Worm (Caenorhabditis elegans) whole organism, L4 larva: ENCODE data around the gene lpin-1.

Experiments used
- F10B5.3 ChIP-seq: sonication (generic microtip); optimal IDR thresholded peaks from 2 replicates; lab custom pipeline; 2016; ENCODE audit warnings: mild to moderate bottlenecking, missing genetic modification characterization, missing compliant biosample characterization
- F37D6.2 ChIP-seq: sonication (generic microtip); optimal IDR thresholded peaks from 2 replicates; lab custom pipeline; 2016; ENCODE audit warnings: mild to moderate bottlenecking, missing genetic modification characterization, missing compliant biosample characterization
- T20F7.1 ChIP-seq: fragments of 200-800 bp; sonication (Bioruptor generic); optimal IDR thresholded peaks from 2 replicates; lab custom pipeline; 2018; ENCODE audit warnings: mild to moderate bottlenecking, missing genetic modification characterization, missing compliant biosample characterization
- T26A8.4 ChIP-seq: fragments of 200-800 bp; sonication (Bioruptor generic); IDR thresholded peaks from 2 replicates; pipeline ENCODE4 v1.3.6; 2022; ENCODE audit warnings: missing genetic modification characterization, missing compliant biosample characterization
- Y5F2A.4 ChIP-seq: fragments of 200-800 bp; sonication (Bioruptor generic); optimal IDR thresholded peaks from 2 replicates; lab custom pipeline; 2018; ENCODE audit warnings: mild to moderate bottlenecking, missing genetic modification characterization, missing compliant biosample characterization
- Y75B8A.6 ChIP-seq: fragments of 200-800 bp; sonication (Bioruptor generic); IDR thresholded peaks from 2 replicates; pipeline ENCODE4 v1.3.6; 2022; ENCODE audit warnings: missing genetic modification reagents, missing genetic modification characterization, missing compliant biosample characterization
- ZK546.5 ChIP-seq, 2 experiments: sonication (generic microtip); optimal IDR thresholded peaks; 2 replicates each; lab custom pipeline; 2017; ENCODE audit warnings: missing biosample characterization in 2 of 2, missing genetic modification characterization in 2 of 2
- ama-1 ChIP-seq: fragments of 150-350 bp; optimal IDR thresholded peaks from 2 replicates; lab custom pipeline; 2014; ENCODE audit warnings: inconsistent platforms, mixed read lengths
- attf-4 ChIP-seq: sonication (generic microtip); optimal IDR thresholded peaks from 3 replicates; lab custom pipeline; 2017; ENCODE audit warnings: missing biosample characterization, missing genetic modification characterization
- ceh-20 ChIP-seq: fragments of 200-800 bp; sonication (Bioruptor generic); IDR thresholded peaks from 2 replicates; pipeline ENCODE4 v1.3.6; 2022; ENCODE audit warnings: missing genetic modification reagents, missing genetic modification characterization, missing compliant biosample characterization
- ceh-32 ChIP-seq: sonication (generic microtip); optimal IDR thresholded peaks from 2 replicates; lab custom pipeline; 2016; ENCODE audit warnings: mild to moderate bottlenecking, missing genetic modification characterization, missing compliant biosample characterization; ENCODE audit not compliant: poor library complexity
- ceh-44 ChIP-seq: fragments of 200-800 bp; sonication (Bioruptor generic); IDR thresholded peaks from 2 replicates; pipeline ENCODE4 v1.3.6; 2022; ENCODE audit warnings: missing genetic modification reagents, missing genetic modification characterization, missing compliant biosample characterization
- ceh-82 ChIP-seq: sonication (generic microtip); optimal IDR thresholded peaks from 2 replicates; lab custom pipeline; 2017; ENCODE audit warnings: missing biosample characterization, missing genetic modification characterization
- ces-1 ChIP-seq: fragments of 150-350 bp; sonication (generic microtip); optimal IDR thresholded peaks from 4 replicates; lab custom pipeline; 2014; ENCODE audit warnings: missing biosample characterization, missing genetic modification reagents, missing genetic modification characterization
- ctbp-1 ChIP-seq: fragments of 200-800 bp; sonication (Bioruptor generic); IDR thresholded peaks from 2 replicates; pipeline ENCODE4 v1.3.6; 2022; ENCODE audit warnings: missing genetic modification reagents, missing genetic modification characterization, missing compliant biosample characterization
- daf-19 ChIP-seq: fragments of 200-800 bp; sonication (Bioruptor generic); conservative IDR thresholded peaks from 2 replicates; pipeline ENCODE4 v1.3.6; 2022; ENCODE audit warnings: missing genetic modification characterization, missing compliant biosample characterization
- dmd-6 ChIP-seq: fragments of 200-800 bp; sonication (Bioruptor generic); IDR thresholded peaks from 2 replicates; pipeline ENCODE4 v1.3.6; 2022; ENCODE audit warnings: missing genetic modification reagents, missing genetic modification characterization, missing compliant biosample characterization
- dmd-8 ChIP-seq: fragments of 200-800 bp; sonication (Bioruptor generic); IDR thresholded peaks from 2 replicates; pipeline ENCODE4 v1.3.6; 2022; ENCODE audit warnings: missing genetic modification characterization, missing compliant biosample characterization
- dmd-9 ChIP-seq: fragments of 200-800 bp; sonication (Bioruptor generic); IDR thresholded peaks from 2 replicates; pipeline ENCODE4 v1.3.6; 2022; ENCODE audit warnings: missing genetic modification reagents, missing genetic modification characterization, missing compliant biosample characterization
- dpl-1 ChIP-seq: fragments of 150-350 bp; optimal IDR thresholded peaks from 2 replicates; lab custom pipeline; 2014; ENCODE audit warnings: missing biosample characterization, missing genetic modification reagents, missing genetic modification characterization
- duxl-1 ChIP-seq: sonication (generic microtip); optimal IDR thresholded peaks from 2 replicates; lab custom pipeline; 2016; ENCODE audit warnings: mild to moderate bottlenecking, missing genetic modification characterization, moderate library complexity, missing compliant biosample characterization; ENCODE audit not compliant: poor library complexity
- egl-27 ChIP-seq: sonication (generic microtip); optimal IDR thresholded peaks from 3 replicates; lab custom pipeline; 2017; ENCODE audit warnings: missing biosample characterization, missing genetic modification reagents, missing genetic modification characterization
- fkh-10 ChIP-seq: fragments of 150-350 bp; optimal IDR thresholded peaks from 2 replicates; lab custom pipeline; 2014; ENCODE audit warnings: missing biosample characterization, missing genetic modification reagents, missing genetic modification characterization
- fos-1 ChIP-seq: fragments of 150-350 bp; optimal IDR thresholded peaks from 2 replicates; lab custom pipeline; 2014; ENCODE audit warnings: missing biosample characterization, missing genetic modification characterization
- hmg-1.1 ChIP-seq: fragments of 200-800 bp; sonication (Bioruptor generic); IDR thresholded peaks from 2 replicates; pipeline ENCODE4 v1.3.6; 2022; ENCODE audit warnings: missing genetic modification reagents, missing genetic modification characterization, missing compliant biosample characterization
- lim-7 ChIP-seq: fragments of 200-800 bp; sonication (Bioruptor generic); IDR thresholded peaks from 2 replicates; pipeline ENCODE4 v1.3.6; 2022; ENCODE audit warnings: missing genetic modification characterization, missing compliant biosample characterization
- lin-15B ChIP-seq: fragments of 150-350 bp; sonication (generic microtip); optimal IDR thresholded peaks from 3 replicates; lab custom pipeline; 2014; ENCODE audit warnings: missing biosample characterization, missing genetic modification characterization
- lin-29 ChIP-seq: fragments of 200-800 bp; sonication (Bioruptor generic); IDR thresholded peaks from 2 replicates; pipeline ENCODE4 v1.3.6; 2022; ENCODE audit warnings: missing genetic modification reagents, missing genetic modification characterization, missing compliant biosample characterization
- lin-38 ChIP-seq: fragments of 200-800 bp; sonication (Bioruptor generic); IDR thresholded peaks from 2 replicates; pipeline ENCODE4 v1.3.6; 2022; ENCODE audit warnings: missing genetic modification reagents, missing genetic modification characterization, missing compliant biosample characterization
- lin-39 ChIP-seq: fragments of 150-350 bp; optimal IDR thresholded peaks from 2 replicates; lab custom pipeline; 2014; ENCODE audit warnings: missing biosample characterization, missing genetic modification reagents, missing genetic modification characterization
- mdl-1 ChIP-seq, 2 experiments: fragments of 150-350 bp in 1 of 2; sonication (generic microtip) in 1 of 2; optimal IDR thresholded peaks; 2 replicates each; lab custom pipeline; 2014 to 2017; ENCODE audit warnings: missing biosample characterization in 2 of 2, missing genetic modification characterization in 2 of 2
- mxl-2 ChIP-seq: fragments of 200-800 bp; sonication (Bioruptor generic); conservative IDR thresholded peaks from 2 replicates; pipeline ENCODE4 v1.3.6; 2022; ENCODE audit warnings: missing genetic modification reagents, missing genetic modification characterization, missing compliant biosample characterization
- mxl-3 ChIP-seq: fragments of 200-800 bp; sonication (Bioruptor generic); optimal IDR thresholded peaks from 2 replicates; lab custom pipeline; 2018; ENCODE audit warnings: mild to moderate bottlenecking, missing genetic modification characterization, missing compliant biosample characterization
- nhr-111 ChIP-seq: fragments of 200-800 bp; sonication (Bioruptor generic); optimal IDR thresholded peaks from 2 replicates; lab custom pipeline; 2018; ENCODE audit warnings: mild to moderate bottlenecking, missing genetic modification characterization, missing compliant biosample characterization
- nhr-28 ChIP-seq: fragments of 150-350 bp; optimal IDR thresholded peaks from 2 replicates; lab custom pipeline; 2014; ENCODE audit warnings: missing biosample characterization, missing genetic modification characterization
- nhr-41 ChIP-seq: fragments of 200-800 bp; sonication (Bioruptor generic); IDR thresholded peaks from 2 replicates; pipeline ENCODE4 v1.3.6; 2022; ENCODE audit warnings: missing genetic modification reagents, missing genetic modification characterization, missing compliant biosample characterization
- nhr-42 ChIP-seq: fragments of 200-800 bp; sonication (Bioruptor generic); IDR thresholded peaks from 2 replicates; pipeline ENCODE4 v1.3.6; 2022; ENCODE audit warnings: missing genetic modification characterization, missing compliant biosample characterization
- pqm-1 ChIP-seq: sonication (generic microtip); optimal IDR thresholded peaks from 2 replicates; lab custom pipeline; 2017; ENCODE audit warnings: missing biosample characterization, missing genetic modification characterization
- rbr-2 ChIP-seq: sonication (generic microtip); optimal IDR thresholded peaks from 2 replicates; lab custom pipeline; 2016; ENCODE audit warnings: missing genotype, missing genetic modification characterization, missing compliant biosample characterization
- sdz-12 ChIP-seq: fragments of 200-800 bp; sonication (Bioruptor generic); optimal IDR thresholded peaks from 2 replicates; lab custom pipeline; 2018; ENCODE audit warnings: mild to moderate bottlenecking, missing genetic modification characterization, missing compliant biosample characterization
- set-16 ChIP-seq: fragments of 200-800 bp; sonication (Bioruptor generic); IDR thresholded peaks from 2 replicates; pipeline ENCODE4 v1.3.6; 2022; ENCODE audit warnings: missing genetic modification reagents, missing genetic modification characterization, missing compliant biosample characterization
- skn-1 ChIP-seq: fragments of 150-350 bp; optimal IDR thresholded peaks from 2 replicates; lab custom pipeline; 2014; ENCODE audit warnings: missing biosample characterization, missing genetic modification characterization
- snpc-4 ChIP-seq: fragments of 150-350 bp; optimal IDR thresholded peaks from 2 replicates; lab custom pipeline; 2014; ENCODE audit warnings: missing biosample characterization, missing genetic modification characterization
- spr-3 ChIP-seq: fragments of 200-800 bp; sonication (Bioruptor generic); optimal IDR thresholded peaks from 2 replicates; lab custom pipeline; 2018; ENCODE audit warnings: mild to moderate bottlenecking, missing genetic modification characterization, missing compliant biosample characterization
- unc-62 ChIP-seq, 3 experiments: fragments of 150-350 bp in 1 of 3; sonication (generic microtip); optimal IDR thresholded peaks in 2 of 3; peaks in 1 of 3; 1 replicate in 1 of 3; 2 replicates in 2 of 3; lab custom pipeline; 2014 to 2017; ENCODE audit warnings: missing biosample characterization in 3 of 3, missing genetic modification characterization in 3 of 3, missing genetic modification reagents in 3 of 3, missing genotype in 1 of 3
- vab-7 ChIP-seq: fragments of 200-800 bp; sonication (Bioruptor generic); IDR thresholded peaks from 2 replicates; pipeline ENCODE4 v1.3.6; 2022; ENCODE audit warnings: missing genetic modification reagents, missing genetic modification characterization, missing compliant biosample characterization
- zfp-2 ChIP-seq: sonication (generic microtip); optimal IDR thresholded peaks from 2 replicates; lab custom pipeline; 2016; ENCODE audit warnings: mild to moderate bottlenecking, missing genetic modification characterization, missing compliant biosample characterization
- zfp-3 ChIP-seq: fragments of 200-800 bp; sonication (Bioruptor generic); conservative IDR thresholded peaks from 2 replicates; pipeline ENCODE4 v1.3.6; 2022; ENCODE audit warnings: missing genetic modification reagents, missing genetic modification characterization, missing compliant biosample characterization
- zip-11 ChIP-seq: fragments of 200-800 bp; sonication (Bioruptor generic); IDR thresholded peaks from 2 replicates; pipeline ENCODE4 v1.3.6; 2022; ENCODE audit warnings: missing genetic modification characterization, missing compliant biosample characterization
- ztf-11 ChIP-seq: fragments of 150-350 bp; optimal IDR thresholded peaks from 2 replicates; lab custom pipeline; 2014; ENCODE audit warnings: missing biosample characterization, missing genetic modification characterization
- ztf-7 ChIP-seq: fragments of 150-350 bp; optimal IDR thresholded peaks from 2 replicates; lab custom pipeline; 2014; ENCODE audit warnings: missing biosample characterization, missing genetic modification characterization

Gene lpin-1

ce11 chrV:13657291-13657690 lies 3.4 kb upstream of the lpin-1 start (continued):
- TF ChIP-seq ceh-44 (GFP tag; lab: Robert Waterston, UW) = no peak
- 0 out of 2 replicates have a peak, but pooled peaks have one; percentile 33 for TF ChIP-seq lin-38 (GFP tag; lab: Robert Waterston, UW)
- TF ChIP-seq attf-4 (tag; lab: Kevin White, UChicago) = no peak
- TF ChIP-seq fkh-10 (GFP tag; lab: Kevin White, UChicago) = no peak
- TF ChIP-seq Y5F2A.4 = no peak
- peak; percentile 97 for TF ChIP-seq mxl-3 (GFP tag; lab: Kevin White, UChicago)
- TF ChIP-seq zfp-3 = 0 out of 2 replicates have a peak, but pooled peaks have one; percentile 9
- no peak for TF ChIP-seq ama-1 (lab: Kevin White, UChicago)
- peak; percentile 17; the same call in 1 of the 2 replicates for TF ChIP-seq set-16 (GFP tag; lab: Robert Waterston, UW)
- no peak; the same call in 1 of the 2 replicates for TF ChIP-seq T26A8.4 (GFP tag; lab: Robert Waterston, UW)
- TF ChIP-seq ces-1 (GFP tag; lab: Kevin White, UChicago) = no peak
- TF ChIP-seq unc-62 (GFP tag; optimal IDR thresholded peaks at IDR 0.05 in 1 of 2; lab: Kevin White, UChicago) = peak in 1 of 2 experiments; percentile 97
- no peak for TF ChIP-seq unc-62 (tag; optimal IDR thresholded peaks at IDR 0.05; lab: Kevin White, UChicago)
- 0 out of 2 replicates have a peak, but pooled peaks have one; percentile 33 for TF ChIP-seq nhr-41
- TF ChIP-seq lim-7 = no peak
- no peak for TF ChIP-seq zfp-2 (tag; lab: Kevin White, UChicago)
- peak; percentile 93 for TF ChIP-seq nhr-28 (tag; lab: Kevin White, UChicago)
- TF ChIP-seq nhr-111 (GFP tag; lab: Kevin White, UChicago) = no peak
- no peak for TF ChIP-seq ztf-11
- peak; percentile 26; the same call in 1 of the 2 replicates for TF ChIP-seq ctbp-1 (GFP tag; lab: Robert Waterston, UW)
- no peak for TF ChIP-seq F10B5.3
- no peak for TF ChIP-seq egl-27
- TF ChIP-seq lin-15B (tag; lab: Kevin White, UChicago) = no peak
- TF ChIP-seq ztf-7 (tag; lab: Kevin White, UChicago) = peak; percentile 19
- no peak for TF ChIP-seq vab-7 (GFP tag; lab: Robert Waterston, UW)
- TF ChIP-seq zip-11 = no peak
- TF ChIP-seq pqm-1 (tag; lab: Kevin White, UChicago) = peak; percentile 17
- TF ChIP-seq dmd-9 = 0 out of 2 replicates have a peak, but pooled peaks have one; percentile 10
- TF ChIP-seq skn-1 (tag; lab: Kevin White, UChicago) = no peak
- peak; percentile 39 for TF ChIP-seq dpl-1 (GFP tag; lab: Kevin White, UChicago)
- TF ChIP-seq dmd-8 (GFP tag; lab: Robert Waterston, UW) = no peak
- TF ChIP-seq F37D6.2 (tag; lab: Kevin White, UChicago) = no peak
- no peak for TF ChIP-seq ZK546.5 (tag; optimal IDR thresholded peaks at IDR 0.05; lab: Kevin White, UChicago)
- TF ChIP-seq Y75B8A.6 (GFP tag; lab: Robert Waterston, UW) = no peak
- TF ChIP-seq ceh-82 (tag; lab: Kevin White, UChicago) = no peak
- TF ChIP-seq spr-3 = peak; percentile 11
- TF ChIP-seq ceh-32 (tag; lab: Kevin White, UChicago) = no peak
- TF ChIP-seq sdz-12 = no peak
- TF ChIP-seq fos-1 (tag; lab: Kevin White, UChicago) = no peak
- TF ChIP-seq ceh-20 = peak; percentile 88
- TF ChIP-seq nhr-42 (GFP tag; lab: Robert Waterston, UW) = 0 out of 2 replicates have a peak, but pooled peaks have one; percentile 36
- no peak for TF ChIP-seq rbr-2
- peak; percentile 96 to 98 for TF ChIP-seq mdl-1 (tag; optimal IDR thresholded peaks at IDR 0.05; lab: Kevin White, UChicago)
- peak; percentile 58; the same call in 1 of the 2 replicates for TF ChIP-seq mxl-2 (GFP tag; lab: Robert Waterston, UW)
- no peak for TF ChIP-seq lin-39
- peak; percentile 50 for TF ChIP-seq T20F7.1 (GFP tag; lab: Kevin White, UChicago)
- no peak for TF ChIP-seq daf-19 (GFP tag; lab: Robert Waterston, UW)
- peak; percentile 50 for TF ChIP-seq duxl-1
- TF ChIP-seq hmg-1.1 (GFP tag; lab: Robert Waterston, UW) = no peak
- no peak for TF ChIP-seq snpc-4
- peak; percentile 96 for TF ChIP-seq dmd-6 (GFP tag; lab: Robert Waterston, UW)
- TF ChIP-seq lin-29 (GFP tag; lab: Robert Waterston, UW) = peak; percentile 69; the same call in 1 of the 2 replicates
